Worm (Caenorhabditis elegans) whole organism, early embryonic: Measurements from ENCODE around the gene athp-1.

Experiments
- B0310.2 ChIP-seq: sonication (generic microtip); optimal IDR thresholded peaks from 2 replicates; lab custom pipeline; 2016; ENCODE audit warnings: mild to moderate bottlenecking, missing genetic modification characterization, missing compliant biosample characterization
- aly-1 ChIP-seq: sonication (generic microtip); optimal IDR thresholded peaks from 2 replicates; lab custom pipeline; 2016; ENCODE audit warnings: missing genetic modification characterization, missing compliant biosample characterization
- ama-1 ChIP-seq: fragments of 150-350 bp; optimal IDR thresholded peaks from 2 replicates; lab custom pipeline; 2014
- flt-1 ChIP-seq: fragments of 200-800 bp; sonication (Bioruptor generic); IDR thresholded peaks from 2 replicates; pipeline ENCODE4 v1.3.6; 2022; ENCODE audit warnings: missing genetic modification characterization, missing compliant biosample characterization
- hmbx-1 ChIP-seq: sonication (generic microtip); optimal IDR thresholded peaks from 2 replicates; lab custom pipeline; 2016; ENCODE audit warnings: mild to moderate bottlenecking, missing genetic modification characterization, missing compliant biosample characterization
- hmg-4 ChIP-seq: fragments of 200-800 bp; sonication (Bioruptor generic); optimal IDR thresholded peaks from 2 replicates; lab custom pipeline; 2018; ENCODE audit warnings: mild to moderate bottlenecking, missing genetic modification characterization, missing compliant biosample characterization
- pes-1 ChIP-seq: fragments of 200-800 bp; sonication (Bioruptor generic); IDR thresholded peaks from 2 replicates; pipeline ENCODE4 v1.3.6; 2022; ENCODE audit warnings: missing genetic modification reagents, missing genetic modification characterization, missing compliant biosample characterization
- scrt-1 ChIP-seq: fragments of 200-800 bp; sonication (Bioruptor generic); IDR thresholded peaks from 2 replicates; pipeline ENCODE4 v1.3.6; 2022; ENCODE audit warnings: missing genetic modification characterization, missing compliant biosample characterization

- no peak for TF ChIP-seq ama-1 (lab: Kevin White, UChicago)
- TF ChIP-seq flt-1 (GFP tag; lab: Robert Waterston, UW), result no peak
- no peak for TF ChIP-seq B0310.2 (tag; lab: Kevin White, UChicago)
- TF ChIP-seq hmbx-1, result no peak
- no peak for TF ChIP-seq pes-1 (GFP tag; lab: Robert Waterston, UW)
- TF ChIP-seq aly-1 (tag; lab: Kevin White, UChicago), result no peak
- no peak for TF ChIP-seq scrt-1
- no peak for TF ChIP-seq hmg-4 (GFP tag; lab: Kevin White, UChicago)
These were observed 33.4 kb downstream of the athp-1 start for ce11 chrIII:10914971-10915370.
